ENCODE assay signal across 4 fruit fly cellular contexts in the genomic region with DNA sequence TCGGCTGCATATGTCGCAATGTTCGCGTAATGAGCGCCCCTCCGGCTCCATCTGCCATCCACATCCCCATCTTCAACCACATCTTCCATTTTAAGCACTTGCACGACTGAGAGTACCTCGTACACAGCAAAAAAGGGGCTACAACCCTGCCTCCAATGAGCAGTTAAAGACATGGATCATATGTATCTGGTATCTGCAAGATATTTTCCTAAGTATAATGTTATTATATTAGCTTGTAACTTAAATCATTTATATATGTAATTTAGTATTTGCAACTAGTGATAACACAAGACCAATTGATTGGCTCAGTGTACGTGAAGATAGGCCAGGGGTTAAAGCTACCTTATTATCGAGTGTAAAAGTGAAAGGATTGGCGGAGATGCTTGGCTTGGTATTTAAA.
TF ChIP-seq lines count a peak whose summit lies in the region.

No protein-coding gene starts in this region.

- TF ChIP-seq CTCF in whole organism, embryonic (GFP tag; optimal IDR thresholded peaks at IDR 0.05; lab: Kevin White, UChicago), result no peak

TF ChIP-seq in whole organism, embryonic, 481 proteins besides CTCF, POLR2A, EP300 and RAD21 (continues in another document):
- no peak for TF ChIP-seq CG9817 (tag; optimal IDR thresholded peaks at IDR 0.05; lab: Kevin White, UChicago)
- 0 out of 3 replicates have a peak, but pooled peaks have one; percentile 30 for TF ChIP-seq dysf (GFP tag; IDR thresholded peaks at IDR 0.05; lab: Robert Waterston, UW)
- no peak for TF ChIP-seq CG4360 (GFP tag; IDR thresholded peaks at IDR 0.05; lab: Robert Waterston, UW)
- no peak for TF ChIP-seq HmgD (GFP tag; optimal IDR thresholded peaks at IDR 0.05; lab: Kevin White, UChicago)
- no peak for TF ChIP-seq caup (GFP tag; optimal IDR thresholded peaks at IDR 0.05; lab: Kevin White, UChicago; ENCODE audit: severe bottlenecking)
- TF ChIP-seq CG7372 (GFP tag; IDR thresholded peaks at IDR 0.05; lab: Robert Waterston, UW), result no peak
- no peak for TF ChIP-seq zfh1 (GFP tag; IDR thresholded peaks at IDR 0.05; lab: Robert Waterston, UW)
- TF ChIP-seq Drgx (GFP tag; IDR thresholded peaks at IDR 0.05; lab: Robert Waterston, UW), result peak; percentile 73
- no peak for TF ChIP-seq CG17829 (tag; optimal IDR thresholded peaks at IDR 0.05; lab: Kevin White, UChicago)
- no peak for TF ChIP-seq crp (GFP tag; optimal IDR thresholded peaks at IDR 0.05; lab: Kevin White, UChicago)
- TF ChIP-seq CG11085 (GFP tag; IDR thresholded peaks at IDR 0.05; lab: Robert Waterston, UW), result no peak
- TF ChIP-seq sd (tag; optimal IDR thresholded peaks at IDR 0.05; lab: Kevin White, UChicago), result no peak
- TF ChIP-seq E2f1 (GFP tag; IDR thresholded peaks at IDR 0.05; lab: Robert Waterston, UW), result no peak
- no peak for TF ChIP-seq dmrt11E (tag; optimal IDR thresholded peaks at IDR 0.05; lab: Kevin White, UChicago)
- no peak for TF ChIP-seq Sry-β (GFP tag; optimal IDR thresholded peaks at IDR 0.05; lab: Kevin White, UChicago)
- TF ChIP-seq Stat92E (GFP tag; optimal IDR thresholded peaks at IDR 0.05; lab: Kevin White, UChicago), result no peak
- TF ChIP-seq CG1647 (GFP tag; optimal IDR thresholded peaks at IDR 0.05; lab: Kevin White, UChicago), result no peak
- TF ChIP-seq Adf1 (GFP tag; IDR thresholded peaks at IDR 0.05; lab: Robert Waterston, UW), result no peak
- TF ChIP-seq Kr (GFP tag; optimal IDR thresholded peaks at IDR 0.05; lab: Kevin White, UChicago), result no peak
- TF ChIP-seq salm (tag; optimal IDR thresholded peaks at IDR 0.05; lab: Kevin White, UChicago), result no peak
- TF ChIP-seq Dip3 (GFP tag; optimal IDR thresholded peaks at IDR 0.05; lab: Kevin White, UChicago), result no peak
- no peak for TF ChIP-seq jumu (GFP tag; optimal IDR thresholded peaks at IDR 0.05; lab: Kevin White, UChicago)
- TF ChIP-seq twi (tag; optimal IDR thresholded peaks at IDR 0.05; lab: Kevin White, UChicago), result no peak

TF ChIP-seq in whole organism, prepupa, 60 proteins besides CTCF, POLR2A, EP300 and RAD21 (continues in another document):
- TF ChIP-seq acj6 (GFP tag; optimal IDR thresholded peaks at IDR 0.05; lab: Kevin White, UChicago) (peak; percentile 68), Hr38 (GFP tag; optimal IDR thresholded peaks at IDR 0.05; lab: Kevin White, UChicago) (no peak), CG6276 (GFP tag; optimal IDR thresholded peaks at IDR 0.05; lab: Kevin White, UChicago) (peak; percentile 43), CG6792 (GFP tag; optimal IDR thresholded peaks at IDR 0.05; lab: Kevin White, UChicago) (peak; percentile 72), Smox (GFP tag; optimal IDR thresholded peaks at IDR 0.05; lab: Kevin White, UChicago) (peak; percentile 17), esn (GFP tag; optimal IDR thresholded peaks at IDR 0.05; lab: Kevin White, UChicago) (no peak), vri (GFP tag; optimal IDR thresholded peaks at IDR 0.05; lab: Kevin White, UChicago) (no peak), CG3032 (tag; optimal IDR thresholded peaks at IDR 0.05; lab: Kevin White, UChicago) (peak; percentile 69), svp (GFP tag; lab: Kevin White, UChicago) (peak; percentile 69), fd59A (GFP tag; optimal IDR thresholded peaks at IDR 0.05; lab: Kevin White, UChicago) (peak; percentile 46), CG8632 (GFP tag; optimal IDR thresholded peaks at IDR 0.05; lab: Kevin White, UChicago) (peak; percentile 71), Met (GFP tag; optimal IDR thresholded peaks at IDR 0.05; lab: Kevin White, UChicago) (no peak), CG6808 (GFP tag; optimal IDR thresholded peaks at IDR 0.05; lab: Kevin White, UChicago) (peak; percentile 57), lz (GFP tag; optimal IDR thresholded peaks at IDR 0.05; lab: Kevin White, UChicago) (no peak), CG3919 (GFP tag; optimal IDR thresholded peaks at IDR 0.05; lab: Kevin White, UChicago) (peak; percentile 79), CG6163 (GFP tag; IDR thresholded peaks at IDR 0.05; lab: Robert Waterston, UW) (peak; percentile 80; the same call in 2 of the 3 replicates), cyc (GFP tag; optimal IDR thresholded peaks at IDR 0.05; lab: Kevin White, UChicago) (no peak), spab (GFP tag; optimal IDR thresholded peaks at IDR 0.05; lab: Kevin White, UChicago) (peak; percentile 58), Blimp-1 (GFP tag; optimal IDR thresholded peaks at IDR 0.05; lab: Kevin White, UChicago) (no peak), fkh (GFP tag; optimal IDR thresholded peaks at IDR 0.05; lab: Kevin White, UChicago) (no peak), fd85E (GFP tag; optimal IDR thresholded peaks at IDR 0.05; lab: Kevin White, UChicago) (no peak), CG10669 (GFP tag; optimal IDR thresholded peaks at IDR 0.05; lab: Kevin White, UChicago) (peak; percentile 73), Eip75B (GFP tag; optimal IDR thresholded peaks at IDR 0.05; lab: Kevin White, UChicago) (peak; percentile 59)

TF ChIP-seq in whole organism, pupa, 21 proteins besides CTCF, POLR2A, EP300 and RAD21:
- TF ChIP-seq CG13204 (GFP tag; optimal IDR thresholded peaks at IDR 0.05; lab: Kevin White, UChicago), result peak; percentile 22
- peak; percentile 70 for TF ChIP-seq CG8301 (tag; optimal IDR thresholded peaks at IDR 0.05; lab: Kevin White, UChicago)
- peak; percentile 58 for TF ChIP-seq Ets98B (GFP tag; IDR thresholded peaks at IDR 0.05; lab: Robert Waterston, UW)
- TF ChIP-seq gl (tag; optimal IDR thresholded peaks at IDR 0.05; lab: Kevin White, UChicago), result no peak
- TF ChIP-seq CG32121 (GFP tag; IDR thresholded peaks at IDR 0.05; lab: Robert Waterston, UW), result peak; percentile 49; the same call in 1 of the 2 replicates
- peak; percentile 76 for TF ChIP-seq Pif1B (GFP tag; optimal IDR thresholded peaks at IDR 0.05; lab: Kevin White, UChicago)
- TF ChIP-seq fd96Ca (GFP tag; IDR thresholded peaks at IDR 0.05; lab: Robert Waterston, UW), result peak; percentile 78
- peak; percentile 2 for TF ChIP-seq EcR (GFP tag; optimal IDR thresholded peaks at IDR 0.05; lab: Kevin White, UChicago)
- TF ChIP-seq CG8159 (tag; optimal IDR thresholded peaks at IDR 0.05; lab: Kevin White, UChicago), result peak; percentile 84
- TF ChIP-seq CG9948 (tag; optimal IDR thresholded peaks at IDR 0.05; lab: Kevin White, UChicago), result peak; percentile 65
- TF ChIP-seq Pif1A (GFP tag; optimal IDR thresholded peaks at IDR 0.05; lab: Kevin White, UChicago), result peak; percentile 71
- TF ChIP-seq Snoo (tag; optimal IDR thresholded peaks at IDR 0.05; lab: Kevin White, UChicago), result no peak
- TF ChIP-seq CG12605 (GFP tag; IDR thresholded peaks at IDR 0.05; lab: Robert Waterston, UW), result no peak
- TF ChIP-seq rn (GFP tag; IDR thresholded peaks at IDR 0.05; lab: Robert Waterston, UW), result no peak
- no peak for TF ChIP-seq CG10348 (GFP tag; IDR thresholded peaks at IDR 0.05; lab: Robert Waterston, UW)
- TF ChIP-seq CG14655 (GFP tag; optimal IDR thresholded peaks at IDR 0.05; lab: Kevin White, UChicago), result peak; percentile 76
- TF ChIP-seq CG15710 (tag; optimal IDR thresholded peaks at IDR 0.05; lab: Kevin White, UChicago), result peak; percentile 70
- TF ChIP-seq D1 (tag; optimal IDR thresholded peaks at IDR 0.05; lab: Kevin White, UChicago), result no peak
- TF ChIP-seq CG4496 (GFP tag; IDR thresholded peaks at IDR 0.05; lab: Robert Waterston, UW), result peak; percentile 51; the same call in 2 of the 3 replicates
- peak; percentile 55 for TF ChIP-seq CG34367 (tag; optimal IDR thresholded peaks at IDR 0.05; lab: Kevin White, UChicago)
- peak; percentile 75 for TF ChIP-seq CG17806 (tag; optimal IDR thresholded peaks at IDR 0.05; lab: Kevin White, UChicago)

TF ChIP-seq in whole organism, wandering third instar larva, 38 proteins besides CTCF, POLR2A, EP300 and RAD21:
- peak; percentile 4 for TF ChIP-seq fru (GFP tag; optimal IDR thresholded peaks at IDR 0.05; lab: Kevin White, UChicago)
- no peak for TF ChIP-seq usp (GFP tag; optimal IDR thresholded peaks at IDR 0.05; lab: Kevin White, UChicago)

Comparison
In these comparisons a context has a peak if more than half of its experiments do, and no peak if none do; other contexts are left out.
1. Of the 7 proteins assayed by ChIP-seq in both whole organism, embryonic and whole organism, prepupa: peak only in whole organism, embryonic: Blimp-1; only in whole organism, prepupa: CG16779, Gug and Lpt; in both: Sox102F; in neither: 2.